Fruit fly (Drosophila melanogaster) whole organism: ENCODE results near the gene Best1.

ENCODE experiments used
- EcR ChIP-seq, 2 experiments: fragments of >200 bp; optimal IDR thresholded peaks; 2 replicates each; lab custom pipeline; 2017; ENCODE audit warnings: missing biosample characterization in 2 of 2, missing genetic modification characterization in 2 of 2, missing genetic modification reagents in 2 of 2
- psq ChIP-seq: fragments of >200 bp; optimal IDR thresholded peaks from 2 replicates; lab custom pipeline; 2017

DNA sequence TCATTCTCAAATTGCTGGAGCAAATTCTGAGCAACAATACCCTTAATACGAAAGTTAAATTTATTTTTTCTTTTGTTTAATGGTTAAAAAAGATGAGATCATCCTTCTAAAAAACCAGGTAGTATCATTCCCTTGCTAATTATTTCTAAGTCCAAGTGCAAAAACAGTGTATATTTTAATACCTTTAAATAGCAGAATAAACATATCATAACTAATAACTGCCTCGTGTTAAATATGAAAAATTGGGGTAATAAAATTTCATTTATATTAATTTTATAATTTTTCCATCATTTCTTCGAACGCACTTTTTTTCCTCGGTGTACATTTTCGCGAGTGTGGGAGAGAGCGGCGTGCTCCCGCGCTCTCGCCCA, 58.5 kb downstream of the Best1 start:
- TF ChIP-seq psq (lab: Kevin White, UChicago) (no peak), EcR (GFP tag; optimal IDR thresholded peaks at IDR 0.05; lab: Kevin White, UChicago) (no peak)
